Worm (Caenorhabditis elegans): Measurements from ENCODE around the gene wdr-62.

DNA sequence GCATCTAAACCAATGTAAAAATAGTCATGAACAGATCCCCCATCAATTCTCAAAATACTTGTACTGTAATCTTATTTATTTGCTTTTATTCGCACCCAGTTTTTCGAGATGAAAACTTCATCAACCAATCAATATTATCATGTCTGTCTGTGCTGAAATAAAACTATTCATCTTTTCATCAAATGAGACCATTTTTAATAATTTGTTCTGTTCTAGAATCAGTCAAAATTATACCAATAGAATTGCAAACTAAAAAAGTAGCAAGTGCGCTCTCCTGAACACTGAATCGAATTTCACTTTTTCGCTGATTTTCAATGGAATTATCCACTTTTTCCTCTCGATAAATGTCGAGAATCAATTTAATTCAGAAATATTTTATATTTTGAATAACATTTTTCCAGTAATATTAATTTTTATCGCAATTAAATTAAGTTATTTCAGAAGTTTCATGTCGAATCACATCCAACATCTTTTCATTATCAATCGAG, 43.9 kb upstream of the wdr-62 start, which contains the start of gene trpp-4:
- no peak for TF ChIP-seq lsy-2 (tag; optimal IDR thresholded peaks at IDR 0.05)
- no peak for TF ChIP-seq unc-62 (GFP tag; optimal IDR thresholded peaks at IDR 0.05)
- TF ChIP-seq M03D4.4 (tag; optimal IDR thresholded peaks at IDR 0.05): no peak
- TF ChIP-seq ztf-11 (tag; optimal IDR thresholded peaks at IDR 0.05): no peak
- TF ChIP-seq nhr-76 (tag; optimal IDR thresholded peaks at IDR 0.05): no peak
- no peak for TF ChIP-seq mep-1 (tag; optimal IDR thresholded peaks at IDR 0.05)
- TF ChIP-seq lin-13 (tag; optimal IDR thresholded peaks at IDR 0.05): no peak
- TF ChIP-seq nhr-237 (tag; optimal IDR thresholded peaks at IDR 0.05): no peak
- TF ChIP-seq nhr-28 (tag; optimal IDR thresholded peaks at IDR 0.05): no peak
- TF ChIP-seq unc-120 (tag; optimal IDR thresholded peaks at IDR 0.05; ENCODE audit: poor library complexity, severe bottlenecking): no peak
- no peak for TF ChIP-seq snpc-4 (tag; optimal IDR thresholded peaks at IDR 0.05)
- no peak for TF ChIP-seq pha-4 (tag; optimal IDR thresholded peaks at IDR 0.05)
- TF ChIP-seq nhr-2 (tag; optimal IDR thresholded peaks at IDR 0.05): no peak
- peak; percentile 85 for TF ChIP-seq ces-1 (GFP tag; optimal IDR thresholded peaks at IDR 0.05)
